Worm (Caenorhabditis elegans) whole organism, early embryonic: Measurements from ENCODE around the gene pdcd-2.
A peak's percentile ranks its signal among the peaks of the same experiment; 100 is the strongest.

Experiments used
- B0310.2 ChIP-seq: sonication (generic microtip); optimal IDR thresholded peaks from 2 replicates; lab custom pipeline; 2016; ENCODE audit warnings: mild to moderate bottlenecking, missing genetic modification characterization, missing compliant biosample characterization
- F13C5.2 ChIP-seq: sonication (generic microtip); optimal IDR thresholded peaks from 2 replicates; lab custom pipeline; 2017; ENCODE audit warnings: mild to moderate bottlenecking, missing genetic modification characterization, inconsistent platforms, missing compliant biosample characterization
- aly-1 ChIP-seq: sonication (generic microtip); optimal IDR thresholded peaks from 2 replicates; lab custom pipeline; 2016; ENCODE audit warnings: missing genetic modification characterization, missing compliant biosample characterization
- ama-1 ChIP-seq: fragments of 150-350 bp; optimal IDR thresholded peaks from 2 replicates; lab custom pipeline; 2014
- ceh-13 ChIP-seq: fragments of 200-800 bp; sonication (Bioruptor generic); optimal IDR thresholded peaks from 2 replicates; lab custom pipeline; 2018; ENCODE audit warnings: mild to moderate bottlenecking, missing genetic modification characterization, missing compliant biosample characterization
- ceh-36 ChIP-seq: sonication (generic microtip); optimal IDR thresholded peaks from 2 replicates; lab custom pipeline; 2016; ENCODE audit warnings: missing genetic modification characterization, inconsistent platforms, missing compliant biosample characterization
- ets-7 ChIP-seq: sonication (generic microtip); optimal IDR thresholded peaks from 2 replicates; lab custom pipeline; 2016; ENCODE audit warnings: missing genotype, missing genetic modification characterization, missing compliant biosample characterization
- flt-1 ChIP-seq: fragments of 200-800 bp; sonication (Bioruptor generic); IDR thresholded peaks from 2 replicates; pipeline ENCODE4 v1.3.6; 2022; ENCODE audit warnings: missing genetic modification characterization, missing compliant biosample characterization
- hmbx-1 ChIP-seq: sonication (generic microtip); optimal IDR thresholded peaks from 2 replicates; lab custom pipeline; 2016; ENCODE audit warnings: mild to moderate bottlenecking, missing genetic modification characterization, missing compliant biosample characterization
- hmg-4 ChIP-seq: fragments of 200-800 bp; sonication (Bioruptor generic); optimal IDR thresholded peaks from 2 replicates; lab custom pipeline; 2018; ENCODE audit warnings: mild to moderate bottlenecking, missing genetic modification characterization, missing compliant biosample characterization
- hnd-1 ChIP-seq: sonication (generic microtip); optimal IDR thresholded peaks from 2 replicates; lab custom pipeline; 2016; ENCODE audit warnings: missing genetic modification characterization, missing compliant biosample characterization
- pes-1 ChIP-seq: fragments of 200-800 bp; sonication (Bioruptor generic); IDR thresholded peaks from 2 replicates; pipeline ENCODE4 v1.3.6; 2022; ENCODE audit warnings: missing genetic modification reagents, missing genetic modification characterization, missing compliant biosample characterization
- scrt-1 ChIP-seq: fragments of 200-800 bp; sonication (Bioruptor generic); IDR thresholded peaks from 2 replicates; pipeline ENCODE4 v1.3.6; 2022; ENCODE audit warnings: missing genetic modification characterization, missing compliant biosample characterization
- sea-1 ChIP-seq: fragments of 200-800 bp; sonication (Bioruptor generic); conservative IDR thresholded peaks from 2 replicates; pipeline ENCODE4 v1.3.6; 2022; ENCODE audit warnings: missing genetic modification characterization, missing compliant biosample characterization
- tbx-11 ChIP-seq: fragments of 200-800 bp; sonication (Bioruptor generic); IDR thresholded peaks from 2 replicates; pipeline ENCODE4 v1.3.6; 2022; ENCODE audit warnings: missing genetic modification characterization, missing compliant biosample characterization
- tbx-37 ChIP-seq: fragments of 200-800 bp; sonication (Bioruptor generic); conservative IDR thresholded peaks from 2 replicates; pipeline ENCODE4 v1.3.6; 2022; ENCODE audit warnings: missing genetic modification reagents, missing genetic modification characterization, missing compliant biosample characterization
- tra-4 ChIP-seq: sonication (generic microtip); optimal IDR thresholded peaks from 2 replicates; lab custom pipeline; 2017; ENCODE audit warnings: missing genetic modification characterization, missing compliant biosample characterization

Gene pdcd-2

ce11 chrIII:4435262-4435661 is 17.4 kb upstream of the pdcd-2 start:
- TF ChIP-seq ceh-36 (no peak), tbx-37 (GFP tag; lab: Robert Waterston, UW) (no peak), scrt-1 (no peak), hnd-1 (tag; lab: Kevin White, UChicago) (no peak), ceh-13 (GFP tag; lab: Kevin White, UChicago) (no peak), F13C5.2 (tag; lab: Kevin White, UChicago) (no peak), hmg-4 (GFP tag; lab: Kevin White, UChicago) (no peak), ama-1 (lab: Kevin White, UChicago) (no peak), ets-7 (tag; lab: Kevin White, UChicago) (no peak), tra-4 (tag; lab: Kevin White, UChicago) (no peak), aly-1 (tag; lab: Kevin White, UChicago) (no peak), B0310.2 (tag; lab: Kevin White, UChicago) (no peak), hmbx-1 (tag; lab: Kevin White, UChicago) (no peak), pes-1 (GFP tag; lab: Robert Waterston, UW) (no peak)

ce11 chrIII:4434294-4434781 is 16.5 kb upstream of the pdcd-2 start, which contains the start of gene C28A5.1:
C28A5.1 (minus strand) TSS chrIII:4434344.
- TF ChIP-seq ama-1 (lab: Kevin White, UChicago), result no peak
- no peak for TF ChIP-seq aly-1 (tag; lab: Kevin White, UChicago)
- no peak for TF ChIP-seq scrt-1
- no peak for TF ChIP-seq tra-4 (tag; lab: Kevin White, UChicago)
- TF ChIP-seq tbx-11 (GFP tag; lab: Robert Waterston, UW), result no peak
- no peak for TF ChIP-seq sea-1 (GFP tag; lab: Robert Waterston, UW)
- TF ChIP-seq tbx-37 (GFP tag; lab: Robert Waterston, UW), result no peak
- TF ChIP-seq ceh-13 (GFP tag; lab: Kevin White, UChicago), result no peak
- TF ChIP-seq hmbx-1 (tag; lab: Kevin White, UChicago), result no peak

- TF ChIP-seq B0310.2 (tag; lab: Kevin White, UChicago) (no peak), pes-1 (GFP tag; lab: Robert Waterston, UW) (no peak), hmg-4 (GFP tag; lab: Kevin White, UChicago) (no peak), flt-1 (no peak), ceh-36 (no peak)
These were observed 11.5 kb upstream of the pdcd-2 start, which contains the start of gene C28A5.6 for ce11 chrIII:4429402-4429801. C28A5.6 (minus strand) TSS chrIII:4429502.

- TF ChIP-seq ceh-36, result peak; percentile 27
- peak; percentile 46; the same call in 1 of the 2 replicates for TF ChIP-seq tbx-37 (GFP tag; lab: Robert Waterston, UW)
- TF ChIP-seq tra-4 (tag; lab: Kevin White, UChicago), result no peak
- peak; percentile 28 for TF ChIP-seq hmg-4 (GFP tag; lab: Kevin White, UChicago)
- no peak for TF ChIP-seq F13C5.2 (tag; lab: Kevin White, UChicago)
- peak; percentile 79 for TF ChIP-seq scrt-1
- peak; percentile 78 for TF ChIP-seq flt-1
- peak; percentile 48 for TF ChIP-seq aly-1 (tag; lab: Kevin White, UChicago)
- 0 out of 2 replicates have a peak, but pooled peaks have one; percentile 66 for TF ChIP-seq sea-1 (GFP tag; lab: Robert Waterston, UW)
- TF ChIP-seq ama-1 (lab: Kevin White, UChicago), result no peak
- TF ChIP-seq tbx-11 (GFP tag; lab: Robert Waterston, UW), result peak; percentile 75
- peak; percentile 15 for TF ChIP-seq ceh-13 (GFP tag; lab: Kevin White, UChicago)
- TF ChIP-seq hnd-1 (tag; lab: Kevin White, UChicago), result peak; percentile 27
- no peak for TF ChIP-seq B0310.2 (tag; lab: Kevin White, UChicago)
These were observed 10.9 kb upstream of the pdcd-2 start for ce11 chrIII:4428797-4429196.

- TF ChIP-seq ceh-13 (GFP tag; lab: Kevin White, UChicago) (peak; percentile 42), tra-4 (tag; lab: Kevin White, UChicago) (peak; percentile 34), pes-1 (GFP tag; lab: Robert Waterston, UW) (peak; percentile 93), scrt-1 (peak; percentile 92), hnd-1 (tag; lab: Kevin White, UChicago) (peak; percentile 45), tbx-11 (GFP tag; lab: Robert Waterston, UW) (peak; percentile 89), B0310.2 (tag; lab: Kevin White, UChicago) (peak; percentile 59), flt-1 (peak; percentile 81), hmg-4 (GFP tag; lab: Kevin White, UChicago) (peak; percentile 85), ets-7 (tag; lab: Kevin White, UChicago) (peak; percentile 10), tbx-37 (GFP tag; lab: Robert Waterston, UW) (peak; percentile 87), F13C5.2 (tag; lab: Kevin White, UChicago) (peak; percentile 54), ceh-36 (peak; percentile 78), hmbx-1 (tag; lab: Kevin White, UChicago) (peak; percentile 56), sea-1 (GFP tag; lab: Robert Waterston, UW) (peak; percentile 90), aly-1 (tag; lab: Kevin White, UChicago) (peak; percentile 80)
These were observed 8.9 kb upstream of the pdcd-2 start for ce11 chrIII:4426711-4427218.

ce11 chrIII:4419117-4419978 is 1.5 kb upstream of the pdcd-2 start, which contains the start of the genes R07E5.7 and cku-80:
R07E5.7 (minus strand) TSS chrIII:4419167.
cku-80 (plus strand) TSS chrIII:4419848.
- TF ChIP-seq tra-4 (tag; lab: Kevin White, UChicago), result no peak
- TF ChIP-seq tbx-11 (GFP tag; lab: Robert Waterston, UW), result 0 out of 2 replicates have a peak, but pooled peaks have one; percentile 44
- TF ChIP-seq aly-1 (tag; lab: Kevin White, UChicago), result no peak
- TF ChIP-seq ama-1 (lab: Kevin White, UChicago), result no peak
- TF ChIP-seq flt-1, result 0 out of 2 replicates have a peak, but pooled peaks have one; percentile 17
- no peak for TF ChIP-seq sea-1 (GFP tag; lab: Robert Waterston, UW)
- TF ChIP-seq F13C5.2 (tag; lab: Kevin White, UChicago), result peak; percentile 61
